Fruit fly (Drosophila melanogaster): Measurements from ENCODE around the gene CG6959.
A peak's percentile ranks its signal among the peaks of the same experiment; 100 is the strongest.

- TF ChIP-seq fd96Ca (GFP tag; IDR thresholded peaks at IDR 0.05) (peak; percentile 48; the same call in 1 of the 3 replicates), CG34367 (tag; optimal IDR thresholded peaks at IDR 0.05) (no peak), CG15710 (tag; optimal IDR thresholded peaks at IDR 0.05) (no peak), CG13204 (GFP tag; optimal IDR thresholded peaks at IDR 0.05) (no peak), CG17806 (tag; optimal IDR thresholded peaks at IDR 0.05) (no peak), CG9948 (tag; optimal IDR thresholded peaks at IDR 0.05) (no peak)
These were observed 18.8 kb upstream of the CG6959 start for dm6 chr3R:11888038-11888567.
